Fruit fly (Drosophila melanogaster) whole organism, prepupa: ENCODE measurements around the gene Os-C.

ENCODE experiments used
- Blimp-1 ChIP-seq: fragments of 200-800 bp; sonication (Bioruptor generic); optimal IDR thresholded peaks from 3 replicates; lab custom pipeline; 2017; ENCODE audit warnings: missing biosample characterization, missing genetic modification characterization, mild to moderate bottlenecking, moderate library complexity, missing genetic modification reagents
- CG10631 ChIP-seq: fragments of 200-800 bp; sonication (Bioruptor generic); optimal IDR thresholded peaks from 2 replicates; lab custom pipeline; 2016; ENCODE audit warnings: missing biosample characterization, missing genetic modification characterization
- CG10669 ChIP-seq: fragments of 200-800 bp; sonication (Bioruptor generic); optimal IDR thresholded peaks from 3 replicates; lab custom pipeline; 2018; ENCODE audit warnings: missing biosample characterization, mild to moderate bottlenecking, missing genetic modification characterization, moderate library complexity
- CG11294 ChIP-seq: fragments of 200-800 bp; sonication (Bioruptor generic); IDR thresholded peaks from 2 replicates; pipeline ENCODE4 v1.3.6; 2022; ENCODE audit warnings: missing biosample characterization, missing genetic modification characterization
- CG11762 ChIP-seq: fragments of 200-800 bp; sonication (Bioruptor generic); optimal IDR thresholded peaks from 3 replicates; lab custom pipeline; 2016; ENCODE audit warnings: missing biosample characterization, missing genetic modification characterization; ENCODE audit not compliant: insufficient read depth
- CG11902 ChIP-seq: fragments of 200-800 bp; sonication (Bioruptor generic); optimal IDR thresholded peaks from 3 replicates; lab custom pipeline; 2016; ENCODE audit warnings: missing biosample characterization, missing genetic modification characterization
- CG15336 ChIP-seq: fragments of 200-800 bp; sonication (Bioruptor generic); IDR thresholded peaks from 2 replicates; pipeline ENCODE4 v1.3.6; 2022; ENCODE audit warnings: missing biosample characterization, missing genetic modification characterization
- CG16779 ChIP-seq: fragments of 200-800 bp; sonication (Bioruptor generic); optimal IDR thresholded peaks from 3 replicates; lab custom pipeline; 2017; ENCODE audit warnings: missing biosample characterization, mild to moderate bottlenecking, missing genetic modification characterization
- CG3032 ChIP-seq: fragments of 200-800 bp; optimal IDR thresholded peaks from 2 replicates; lab custom pipeline; 2019; ENCODE audit warnings: missing biosample characterization, mild to moderate bottlenecking, missing genetic modification characterization, moderate library complexity
- CG31627 ChIP-seq: fragments of 200-800 bp; sonication (Bioruptor generic); optimal IDR thresholded peaks from 3 replicates; lab custom pipeline; 2016; ENCODE audit warnings: missing biosample characterization, missing genetic modification characterization
- CG32006 ChIP-seq: fragments of 200-800 bp; sonication (Bioruptor generic); optimal IDR thresholded peaks from 3 replicates; lab custom pipeline; 2017; ENCODE audit warnings: missing biosample characterization, mild to moderate bottlenecking, missing genetic modification characterization
- CG34406 ChIP-seq: fragments of 200-800 bp; sonication (Bioruptor generic); optimal IDR thresholded peaks from 3 replicates; lab custom pipeline; 2016; ENCODE audit warnings: missing biosample characterization, missing genetic modification characterization
- CG3919 ChIP-seq: fragments of 200-800 bp; sonication (Bioruptor generic); optimal IDR thresholded peaks from 3 replicates; lab custom pipeline; 2016; ENCODE audit warnings: missing biosample characterization, missing genetic modification characterization
- CG4318 ChIP-seq: fragments of 200-800 bp; sonication (Bioruptor generic); optimal IDR thresholded peaks from 3 replicates; lab custom pipeline; 2017; ENCODE audit warnings: missing biosample characterization, mild to moderate bottlenecking, missing genetic modification characterization
- CG6276 ChIP-seq: fragments of 200-800 bp; sonication (Bioruptor generic); optimal IDR thresholded peaks from 2 replicates; lab custom pipeline; 2017; ENCODE audit warnings: missing biosample characterization, mild to moderate bottlenecking, missing genetic modification characterization
- CG6792 ChIP-seq: fragments of 200-800 bp; sonication (Bioruptor generic); optimal IDR thresholded peaks from 3 replicates; lab custom pipeline; 2016; ENCODE audit warnings: missing biosample characterization, missing genetic modification characterization
- CG6808 ChIP-seq: fragments of 200-800 bp; sonication (Bioruptor generic); optimal IDR thresholded peaks from 3 replicates; lab custom pipeline; 2017; ENCODE audit warnings: missing biosample characterization, missing genetic modification characterization, mild to moderate bottlenecking, moderate library complexity, missing genetic modification reagents
- CG6854 ChIP-seq: fragments of 200-800 bp; sonication (Bioruptor generic); optimal IDR thresholded peaks from 2 replicates; lab custom pipeline; 2017; ENCODE audit warnings: missing biosample characterization, mild to moderate bottlenecking, missing genetic modification characterization
- CG7368 ChIP-seq: fragments of 200-800 bp; sonication (Bioruptor generic); optimal IDR thresholded peaks from 3 replicates; lab custom pipeline; 2016; ENCODE audit warnings: missing biosample characterization, missing genetic modification characterization
- CG8119 ChIP-seq: fragments of 200-800 bp; sonication (Bioruptor generic); IDR thresholded peaks from 3 replicates; pipeline ENCODE4 v1.3.6; 2022; ENCODE audit warnings: missing biosample characterization, missing genetic modification characterization
- CG8319 ChIP-seq: fragments of 200-800 bp; sonication (Bioruptor generic); optimal IDR thresholded peaks from 3 replicates; lab custom pipeline; 2016; ENCODE audit warnings: missing biosample characterization, missing genetic modification characterization
- CG9139 ChIP-seq: fragments of 200-800 bp; sonication (Bioruptor generic); optimal IDR thresholded peaks from 3 replicates; lab custom pipeline; 2017; ENCODE audit warnings: missing biosample characterization, mild to moderate bottlenecking, missing genetic modification characterization
- Eip75B ChIP-seq: fragments of 200-800 bp; sonication (Bioruptor generic); optimal IDR thresholded peaks from 3 replicates; lab custom pipeline; 2016; ENCODE audit warnings: missing biosample characterization, missing genetic modification characterization
- Eip78C ChIP-seq: fragments of 200-800 bp; sonication (Bioruptor generic); peaks from one replicate; lab custom pipeline; 2016; ENCODE audit warnings: missing biosample characterization, missing genetic modification characterization
- Ets21C ChIP-seq: fragments of 200-800 bp; sonication (Bioruptor generic); optimal IDR thresholded peaks from 3 replicates; lab custom pipeline; 2016; ENCODE audit warnings: missing biosample characterization, missing genetic modification characterization
- Ets96B ChIP-seq: fragments of 200-800 bp; optimal IDR thresholded peaks from 2 replicates; lab custom pipeline; 2019; ENCODE audit warnings: missing biosample characterization, mild to moderate bottlenecking, missing genetic modification characterization, moderate library complexity
- Gug ChIP-seq: fragments of 200-800 bp; sonication (Bioruptor generic); IDR thresholded peaks from 2 replicates; pipeline ENCODE4 v1.3.6; 2022; ENCODE audit warnings: missing biosample characterization, missing genetic modification characterization
- Hr38 ChIP-seq: sonication (Bioruptor generic); optimal IDR thresholded peaks from 2 replicates; lab custom pipeline; 2016; ENCODE audit warnings: missing biosample characterization, missing genetic modification characterization
- Hr4 ChIP-seq: fragments of 200-800 bp; sonication (Bioruptor generic); optimal IDR thresholded peaks from 3 replicates; lab custom pipeline; 2016; ENCODE audit warnings: missing biosample characterization, missing genetic modification characterization
- Lpt ChIP-seq: fragments of 200-800 bp; sonication (Bioruptor generic); optimal IDR thresholded peaks from 3 replicates; lab custom pipeline; 2016; ENCODE audit warnings: missing biosample characterization, missing genetic modification characterization
- Met ChIP-seq: fragments of 200-800 bp; sonication (Bioruptor generic); optimal IDR thresholded peaks from 3 replicates; lab custom pipeline; 2016; ENCODE audit warnings: missing biosample characterization, missing genetic modification characterization
- OdsH ChIP-seq: fragments of 200-800 bp; sonication (Bioruptor generic); optimal IDR thresholded peaks from 3 replicates; lab custom pipeline; 2016; ENCODE audit warnings: missing biosample characterization, missing genetic modification characterization
- Smox ChIP-seq: fragments of 200-800 bp; sonication (Bioruptor generic); optimal IDR thresholded peaks from 3 replicates; lab custom pipeline; 2016; ENCODE audit warnings: missing biosample characterization, missing genetic modification characterization
- Sox102F ChIP-seq: fragments of 200-800 bp; sonication (Bioruptor generic); optimal IDR thresholded peaks from 2 replicates; lab custom pipeline; 2016; ENCODE audit warnings: missing biosample characterization, mild to moderate bottlenecking, missing genetic modification characterization
- Sox14 ChIP-seq: fragments of 200-800 bp; sonication (Bioruptor generic); optimal IDR thresholded peaks from 3 replicates; lab custom pipeline; 2016; ENCODE audit warnings: missing biosample characterization, missing genetic modification characterization
- achi ChIP-seq: fragments of 200-800 bp; sonication (Bioruptor generic); optimal IDR thresholded peaks from 3 replicates; lab custom pipeline; 2016; ENCODE audit warnings: missing biosample characterization, missing genetic modification characterization
- acj6 ChIP-seq: fragments of 200-800 bp; sonication (Bioruptor generic); optimal IDR thresholded peaks from 3 replicates; lab custom pipeline; 2016; ENCODE audit warnings: missing biosample characterization, missing genetic modification characterization
- cyc ChIP-seq: fragments of 200-800 bp; sonication (Bioruptor generic); optimal IDR thresholded peaks from 3 replicates; lab custom pipeline; 2016; ENCODE audit warnings: missing biosample characterization, missing genetic modification characterization
- dac ChIP-seq: fragments of 200-800 bp; sonication (Bioruptor generic); optimal IDR thresholded peaks from 2 replicates; lab custom pipeline; 2017; ENCODE audit warnings: missing biosample characterization, mild to moderate bottlenecking, missing genetic modification characterization
- dsx ChIP-seq: fragments of 200-800 bp; optimal IDR thresholded peaks from 3 replicates; lab custom pipeline; 2019; ENCODE audit warnings: missing biosample characterization, mild to moderate bottlenecking, missing genetic modification characterization, moderate library complexity; ENCODE audit not compliant: poor library complexity, severe bottlenecking
- esn ChIP-seq: fragments of 200-800 bp; sonication (Bioruptor generic); optimal IDR thresholded peaks from 2 replicates; lab custom pipeline; 2016; ENCODE audit warnings: missing biosample characterization, mild to moderate bottlenecking, missing genetic modification characterization, moderate library complexity
- fd59A ChIP-seq: fragments of 200-800 bp; sonication (Bioruptor generic); optimal IDR thresholded peaks from 2 replicates; lab custom pipeline; 2017; ENCODE audit warnings: missing biosample characterization, mild to moderate bottlenecking, missing genetic modification characterization, missing genetic modification reagents
- fd85E ChIP-seq: fragments of 200-800 bp; sonication (Bioruptor generic); optimal IDR thresholded peaks from 3 replicates; lab custom pipeline; 2016; ENCODE audit warnings: missing biosample characterization, missing genetic modification characterization
- fkh ChIP-seq: fragments of 200-800 bp; sonication (Bioruptor generic); optimal IDR thresholded peaks from 3 replicates; lab custom pipeline; 2017; ENCODE audit warnings: missing biosample characterization, mild to moderate bottlenecking, missing genetic modification characterization, moderate library complexity
- lz ChIP-seq: fragments of 200-800 bp; sonication (Bioruptor generic); optimal IDR thresholded peaks from 3 replicates; lab custom pipeline; 2016; ENCODE audit warnings: missing biosample characterization, missing genetic modification characterization
- net ChIP-seq: fragments of 200-800 bp; sonication (Bioruptor generic); optimal IDR thresholded peaks from 3 replicates; lab custom pipeline; 2016; ENCODE audit warnings: missing biosample characterization, missing genetic modification characterization
- pdm3 ChIP-seq: fragments of 200-800 bp; sonication (Bioruptor generic); optimal IDR thresholded peaks from 3 replicates; lab custom pipeline; 2016; ENCODE audit warnings: missing biosample characterization, missing genetic modification characterization
- spab ChIP-seq: fragments of 200-800 bp; sonication (Bioruptor generic); optimal IDR thresholded peaks from 2 replicates; lab custom pipeline; 2017; ENCODE audit warnings: missing biosample characterization, mild to moderate bottlenecking, missing genetic modification characterization, missing genetic modification reagents
- ss ChIP-seq, 2 experiments: fragments of 200-800 bp; sonication (Bioruptor generic); optimal IDR thresholded peaks; 2 replicates in 1 of 2; 3 replicates in 1 of 2; lab custom pipeline; 2017 to 2018; ENCODE audit warnings: mild to moderate bottlenecking in 2 of 2, missing biosample characterization in 2 of 2, missing genetic modification characterization in 2 of 2, moderate library complexity in 1 of 2
- svp ChIP-seq: fragments of 200-800 bp; sonication (Bioruptor generic); peaks from one replicate; lab custom pipeline; 2016; ENCODE audit warnings: missing biosample characterization, missing genetic modification characterization
- topi ChIP-seq: fragments of 200-800 bp; sonication (Bioruptor generic); optimal IDR thresholded peaks from 3 replicates; lab custom pipeline; 2016; ENCODE audit warnings: missing biosample characterization, missing genetic modification characterization
- vri ChIP-seq: fragments of 200-800 bp; sonication (Bioruptor generic); optimal IDR thresholded peaks from 3 replicates; lab custom pipeline; 2016; ENCODE audit warnings: missing biosample characterization, mild to moderate bottlenecking, missing genetic modification characterization

The Os-C gene

dm6 chr3R:8027203-8027688, 48.5 kb downstream of the Os-C start:
- peak; percentile 92 for TF ChIP-seq achi (GFP tag; lab: Kevin White, UChicago)
- peak; percentile 12 for TF ChIP-seq CG8319 (GFP tag; lab: Kevin White, UChicago)
- TF ChIP-seq CG6808 (GFP tag; lab: Kevin White, UChicago) = peak; percentile 75
- TF ChIP-seq OdsH (GFP tag; lab: Kevin White, UChicago) = peak; percentile 89
- peak; percentile 80 for TF ChIP-seq CG3032 (tag; lab: Kevin White, UChicago)
- peak; percentile 93 for TF ChIP-seq CG8119 (GFP tag; lab: Robert Waterston, UW)
- TF ChIP-seq Ets21C (GFP tag; lab: Kevin White, UChicago) = no peak
- TF ChIP-seq acj6 = peak; percentile 85
- peak; percentile 55 for TF ChIP-seq CG11902 (GFP tag; lab: Kevin White, UChicago)
- peak; percentile 66 for TF ChIP-seq dac (GFP tag; lab: Kevin White, UChicago)
- TF ChIP-seq fkh = no peak
- TF ChIP-seq CG32006 = peak; percentile 97
- peak; percentile 91 for TF ChIP-seq CG16779 (tag; lab: Kevin White, UChicago)
- no peak for TF ChIP-seq topi (GFP tag; lab: Kevin White, UChicago)
- TF ChIP-seq CG6792 (GFP tag; lab: Kevin White, UChicago) = peak; percentile 87
- TF ChIP-seq Ets96B = peak; percentile 83
- TF ChIP-seq CG11294 = peak; percentile 52; the same call in 1 of the 2 replicates
- peak; percentile 74 for TF ChIP-seq CG6854 (GFP tag; lab: Kevin White, UChicago)
- peak; percentile 92 for TF ChIP-seq CG10631 (GFP tag; lab: Kevin White, UChicago)
- peak; percentile 95 for TF ChIP-seq Eip78C (GFP tag; lab: Kevin White, UChicago)
- peak; percentile 88 for TF ChIP-seq CG15336 (GFP tag; lab: Robert Waterston, UW)
- TF ChIP-seq CG11762 (GFP tag; lab: Kevin White, UChicago) = peak; percentile 42
- TF ChIP-seq Smox = no peak
- peak; percentile 71 for TF ChIP-seq CG7368 (GFP tag; lab: Kevin White, UChicago)
- TF ChIP-seq spab (GFP tag; lab: Kevin White, UChicago) = peak; percentile 74
- TF ChIP-seq fd59A = peak; percentile 50
- TF ChIP-seq CG6276 = peak; percentile 89
- peak; percentile 85 for TF ChIP-seq dsx (GFP tag; lab: Kevin White, UChicago)
- peak; percentile 74 for TF ChIP-seq Lpt (GFP tag; lab: Kevin White, UChicago)
- TF ChIP-seq net (GFP tag; lab: Kevin White, UChicago) = peak; percentile 87
- peak; percentile 82 for TF ChIP-seq CG9139
- peak; percentile 88 for TF ChIP-seq svp
- TF ChIP-seq CG3919 (GFP tag; lab: Kevin White, UChicago) = peak; percentile 72
- TF ChIP-seq pdm3 = peak; percentile 76
- TF ChIP-seq Hr38 = no peak
- peak; percentile 80 for TF ChIP-seq lz (GFP tag; lab: Kevin White, UChicago)
- TF ChIP-seq Sox102F (GFP tag; lab: Kevin White, UChicago) = peak; percentile 83
- peak; percentile 85 to 94 for TF ChIP-seq ss (GFP tag; optimal IDR thresholded peaks at IDR 0.05; lab: Kevin White, UChicago)
- TF ChIP-seq Met (GFP tag; lab: Kevin White, UChicago) = peak; percentile 51
- TF ChIP-seq fd85E (GFP tag; lab: Kevin White, UChicago) = peak; percentile 54
- TF ChIP-seq Hr4 = peak; percentile 84
- peak; percentile 39; the same call in 1 of the 2 replicates for TF ChIP-seq Gug (GFP tag; lab: Robert Waterston, UW)
- peak; percentile 89 for TF ChIP-seq CG4318 (GFP tag; lab: Kevin White, UChicago)
- peak; percentile 64 for TF ChIP-seq CG31627 (GFP tag; lab: Kevin White, UChicago)
- peak; percentile 76 for TF ChIP-seq CG10669
- TF ChIP-seq vri = peak; percentile 65
- peak; percentile 92 for TF ChIP-seq CG34406 (GFP tag; lab: Kevin White, UChicago)
- TF ChIP-seq esn = peak; percentile 91
- TF ChIP-seq Eip75B (GFP tag; lab: Kevin White, UChicago) = peak; percentile 77
- TF ChIP-seq Blimp-1 (GFP tag; lab: Kevin White, UChicago) = peak; percentile 64
- TF ChIP-seq Sox14 = peak; percentile 77
- peak; percentile 25 for TF ChIP-seq cyc (GFP tag; lab: Kevin White, UChicago)
